Worm (Caenorhabditis elegans) whole organism, mixed stage, embryonic: ENCODE measurements around the gene F53A9.3.

ENCODE experiments used
- M03D4.4 ChIP-seq: sonication (generic microtip); optimal IDR thresholded peaks from 2 replicates; lab custom pipeline; 2017; ENCODE audit warnings: mild to moderate bottlenecking, missing genetic modification characterization, missing compliant biosample characterization
- bed-3 ChIP-seq: fragments of 200-800 bp; sonication (Bioruptor generic); optimal IDR thresholded peaks from 3 replicates; lab custom pipeline; 2018; ENCODE audit warnings: mild to moderate bottlenecking, missing genetic modification characterization, moderate library complexity, missing compliant biosample characterization
- blmp-1 ChIP-seq: fragments of 150-350 bp; optimal IDR thresholded peaks from 2 replicates; lab custom pipeline; 2014; ENCODE audit warnings: missing biosample characterization, missing genetic modification characterization
- ceh-39 ChIP-seq: fragments of 150-350 bp; optimal IDR thresholded peaks from 2 replicates; lab custom pipeline; 2014; ENCODE audit warnings: missing biosample characterization, missing genetic modification characterization
- ceh-83 ChIP-seq: fragments of 200-800 bp; sonication (Bioruptor generic); optimal IDR thresholded peaks from 2 replicates; lab custom pipeline; 2018; ENCODE audit warnings: mild to moderate bottlenecking, missing genetic modification characterization, missing compliant biosample characterization
- ces-1 ChIP-seq: fragments of 150-350 bp; optimal IDR thresholded peaks from 2 replicates; lab custom pipeline; 2014; ENCODE audit warnings: missing biosample characterization, missing genetic modification reagents, missing genetic modification characterization
- cnd-1 ChIP-seq: fragments of 200-800 bp; sonication (Bioruptor generic); optimal IDR thresholded peaks from 2 replicates; lab custom pipeline; 2018; ENCODE audit warnings: mild to moderate bottlenecking, missing genetic modification characterization, missing compliant biosample characterization
- drap-1 ChIP-seq: fragments of 200-800 bp; sonication (Bioruptor generic); optimal IDR thresholded peaks from 3 replicates; lab custom pipeline; 2018; ENCODE audit warnings: mild to moderate bottlenecking, missing genetic modification characterization, missing compliant biosample characterization
- elt-1 ChIP-seq: sonication (generic microtip); optimal IDR thresholded peaks from 2 replicates; lab custom pipeline; 2017; ENCODE audit warnings: missing genetic modification characterization, mild to moderate bottlenecking, missing compliant biosample characterization, antibody characterized with exemption, moderate library complexity, borderline replicate concordance; ENCODE audit not compliant: insufficient read depth
- flh-1 ChIP-seq: fragments of 200-800 bp; sonication (Bioruptor generic); optimal IDR thresholded peaks from 2 replicates; lab custom pipeline; 2018; ENCODE audit warnings: mild to moderate bottlenecking, missing genetic modification characterization, moderate library complexity, missing compliant biosample characterization
- ham-2 ChIP-seq: fragments of 200-800 bp; sonication (Bioruptor generic); optimal IDR thresholded peaks from 2 replicates; lab custom pipeline; 2018; ENCODE audit warnings: mild to moderate bottlenecking, missing genetic modification characterization, missing compliant biosample characterization
- hlh-1 ChIP-seq: fragments of 150-350 bp; optimal IDR thresholded peaks from 2 replicates; lab custom pipeline; 2014; ENCODE audit warnings: missing biosample characterization, missing genetic modification reagents, missing genetic modification characterization
- lin-13 ChIP-seq: fragments of 150-350 bp; optimal IDR thresholded peaks from 2 replicates; lab custom pipeline; 2014; ENCODE audit warnings: missing biosample characterization, missing genetic modification characterization
- lin-32 ChIP-seq: fragments of 200-800 bp; sonication (Bioruptor generic); optimal IDR thresholded peaks from 2 replicates; lab custom pipeline; 2018; ENCODE audit warnings: mild to moderate bottlenecking, missing genetic modification characterization, missing compliant biosample characterization
- mep-1 ChIP-seq: fragments of 150-350 bp; optimal IDR thresholded peaks from 2 replicates; lab custom pipeline; 2017; ENCODE audit warnings: missing biosample characterization, missing genetic modification reagents, missing genetic modification characterization, inconsistent platforms
- mls-2 ChIP-seq: sonication (generic microtip); optimal IDR thresholded peaks from 2 replicates; lab custom pipeline; 2016; ENCODE audit warnings: mild to moderate bottlenecking, missing genetic modification characterization, moderate library complexity, missing compliant biosample characterization
- nhr-12 ChIP-seq: fragments of 150-350 bp; optimal IDR thresholded peaks from 2 replicates; lab custom pipeline; 2014; ENCODE audit warnings: missing biosample characterization, missing genetic modification characterization
- nhr-2 ChIP-seq: fragments of 150-350 bp; optimal IDR thresholded peaks from 2 replicates; lab custom pipeline; 2014; ENCODE audit warnings: missing biosample characterization, missing genetic modification characterization
- nhr-237 ChIP-seq: fragments of 150-350 bp; optimal IDR thresholded peaks from 2 replicates; lab custom pipeline; 2014; ENCODE audit warnings: missing biosample characterization, missing genetic modification characterization
- nhr-28 ChIP-seq: fragments of 150-350 bp; optimal IDR thresholded peaks from 2 replicates; lab custom pipeline; 2014; ENCODE audit warnings: missing biosample characterization, missing genetic modification characterization
- pha-4 ChIP-seq: fragments of 150-350 bp; optimal IDR thresholded peaks from 2 replicates; lab custom pipeline; 2018; ENCODE audit warnings: missing biosample characterization, missing genetic modification reagents, missing genetic modification characterization
- sem-2 ChIP-seq: fragments of 200-800 bp; sonication (Bioruptor generic); optimal IDR thresholded peaks from 2 replicates; lab custom pipeline; 2018; ENCODE audit warnings: mild to moderate bottlenecking, missing genetic modification characterization, missing compliant biosample characterization
- snpc-4 ChIP-seq: fragments of 150-350 bp; optimal IDR thresholded peaks from 2 replicates; lab custom pipeline; 2014; ENCODE audit warnings: missing biosample characterization, missing genetic modification characterization
- sptf-1 ChIP-seq: sonication (generic microtip); optimal IDR thresholded peaks from 2 replicates; lab custom pipeline; 2017; ENCODE audit warnings: mild to moderate bottlenecking, missing genetic modification characterization, moderate library complexity, missing compliant biosample characterization
- tbx-8 ChIP-seq: fragments of 200-800 bp; sonication (Bioruptor generic); optimal IDR thresholded peaks from 2 replicates; lab custom pipeline; 2018; ENCODE audit warnings: mild to moderate bottlenecking, missing genetic modification characterization, moderate library complexity, missing compliant biosample characterization
- unc-120 ChIP-seq: sonication (generic microtip); optimal IDR thresholded peaks from 2 replicates; lab custom pipeline; 2017; ENCODE audit warnings: missing genetic modification characterization, missing compliant biosample characterization; ENCODE audit not compliant: poor library complexity, severe bottlenecking
- unc-39 ChIP-seq: fragments of 150-350 bp; optimal IDR thresholded peaks from 2 replicates; lab custom pipeline; 2014; ENCODE audit warnings: missing biosample characterization, missing genetic modification characterization
- zip-8 ChIP-seq: fragments of 150-350 bp; optimal IDR thresholded peaks from 2 replicates; lab custom pipeline; 2014; ENCODE audit warnings: missing biosample characterization, missing genetic modification characterization
- ztf-11 ChIP-seq: fragments of 150-350 bp; optimal IDR thresholded peaks from 2 replicates; lab custom pipeline; 2014; ENCODE audit warnings: missing biosample characterization, missing genetic modification characterization

Gene F53A9.3

DNA sequence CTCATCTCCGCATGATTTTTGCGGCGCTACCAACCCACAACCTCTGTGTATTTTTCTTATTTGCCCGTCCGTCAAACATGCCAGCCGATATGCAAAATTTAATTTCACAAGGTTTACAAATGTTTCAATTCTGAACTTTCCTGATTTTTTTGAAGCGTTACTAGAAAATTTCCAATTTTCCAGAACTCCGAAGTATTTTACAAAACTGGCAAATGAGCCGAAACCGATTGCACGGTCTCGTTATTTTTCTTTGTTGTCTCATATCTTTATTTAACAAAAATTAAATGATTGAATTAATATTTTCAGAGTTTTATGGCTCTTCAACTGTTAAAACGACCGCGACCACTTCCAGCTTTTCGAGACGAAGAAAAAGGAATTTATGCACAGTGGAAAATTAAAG lies at the start of gene F53A9.3:
Gene F53A9.3, plus strand, starts transcription at position 301 of the 400 bp plus-strand sequence.
- TF ChIP-seq bed-3 (GFP tag; lab: Kevin White, UChicago), result no peak
- no peak for TF ChIP-seq ceh-39 (tag; lab: Kevin White, UChicago)
- no peak for TF ChIP-seq unc-120
- TF ChIP-seq zip-8, result no peak
- TF ChIP-seq flh-1 (GFP tag; lab: Kevin White, UChicago), result no peak
- TF ChIP-seq unc-39, result no peak
- TF ChIP-seq ces-1 (GFP tag; lab: Kevin White, UChicago), result no peak
- TF ChIP-seq lin-32 (GFP tag; lab: Kevin White, UChicago), result no peak
- no peak for TF ChIP-seq blmp-1 (tag; lab: Kevin White, UChicago)

- TF ChIP-seq tbx-8 (GFP tag; lab: Kevin White, UChicago) (no peak), ces-1 (GFP tag; lab: Kevin White, UChicago) (peak; percentile 77)
These were observed 48.6 kb upstream of the F53A9.3 start for ce11 chrX:8659521-8659920.

- TF ChIP-seq nhr-2 (tag; lab: Kevin White, UChicago) (peak; percentile 51), mep-1 (no peak)
These were observed 47.8 kb upstream of the F53A9.3 start, which contains the start of gene rig-1 for ce11 chrX:8660319-8660718. rig-1 (plus strand) TSS chrX:8660619.

DNA sequence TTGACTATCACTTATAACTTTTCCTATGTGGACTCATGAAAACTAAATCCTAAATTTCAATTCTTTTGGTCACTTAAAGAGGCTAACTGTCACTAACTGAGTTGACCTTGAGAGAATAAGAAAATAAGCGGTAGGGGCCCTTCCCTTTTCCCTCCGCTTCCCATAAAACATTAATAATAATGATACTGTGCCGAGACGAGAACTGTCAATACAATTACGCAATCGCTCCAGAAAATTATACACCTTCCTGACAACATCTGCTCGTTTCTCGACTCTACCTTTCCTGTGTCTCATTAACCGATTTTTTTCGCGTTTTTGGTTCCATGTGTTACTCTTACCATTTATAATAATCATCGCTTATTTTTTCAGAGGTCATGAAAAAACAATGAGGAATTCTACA lies 47.2 kb upstream of the F53A9.3 start:
- no peak for TF ChIP-seq pha-4
- peak; percentile 78 for TF ChIP-seq nhr-2 (tag; lab: Kevin White, UChicago)
- no peak for TF ChIP-seq unc-39
- TF ChIP-seq ztf-11 (tag; lab: Kevin White, UChicago), result no peak
- no peak for TF ChIP-seq mep-1
- no peak for TF ChIP-seq nhr-237 (tag; lab: Kevin White, UChicago)
- TF ChIP-seq tbx-8 (GFP tag; lab: Kevin White, UChicago), result no peak
- peak; percentile 62 for TF ChIP-seq zip-8
- TF ChIP-seq nhr-28 (tag; lab: Kevin White, UChicago), result no peak
- no peak for TF ChIP-seq lin-32 (GFP tag; lab: Kevin White, UChicago)

DNA sequence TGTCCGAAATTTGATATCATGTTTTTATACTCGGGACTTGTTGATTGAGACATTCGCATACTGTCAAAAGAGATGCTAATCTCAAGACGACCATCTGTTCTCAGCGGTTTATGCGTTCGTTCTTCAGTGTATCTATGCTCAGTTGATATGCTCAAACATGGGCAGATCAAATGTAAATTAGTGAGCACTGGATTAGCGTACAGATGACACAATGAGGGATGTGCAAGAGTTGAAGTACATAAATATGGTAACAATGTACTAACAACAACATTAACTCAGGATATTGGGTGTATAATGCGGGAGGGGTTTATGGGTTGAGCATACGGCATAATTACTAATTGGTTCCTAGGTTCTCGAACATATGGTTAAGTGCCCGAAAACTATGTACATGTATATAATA lies 45.7 kb upstream of the F53A9.3 start:
- TF ChIP-seq lin-13 (tag; lab: Kevin White, UChicago) (no peak), unc-120 (no peak), nhr-28 (tag; lab: Kevin White, UChicago) (no peak), elt-1 (tag; lab: Kevin White, UChicago) (no peak), tbx-8 (GFP tag; lab: Kevin White, UChicago) (no peak), lin-32 (GFP tag; lab: Kevin White, UChicago) (peak; percentile 26), hlh-1 (tag; lab: Kevin White, UChicago) (no peak), flh-1 (GFP tag; lab: Kevin White, UChicago) (no peak), mls-2 (tag; lab: Kevin White, UChicago) (peak; percentile 9), cnd-1 (tag; lab: Kevin White, UChicago) (peak; percentile 54), sem-2 (GFP tag; lab: Kevin White, UChicago) (no peak), unc-39 (no peak), ceh-39 (tag; lab: Kevin White, UChicago) (no peak), ham-2 (GFP tag; lab: Kevin White, UChicago) (no peak), nhr-2 (tag; lab: Kevin White, UChicago) (peak; percentile 52), ceh-83 (GFP tag; lab: Kevin White, UChicago) (no peak), zip-8 (no peak), M03D4.4 (no peak), snpc-4 (tag; lab: Kevin White, UChicago) (no peak), ces-1 (GFP tag; lab: Kevin White, UChicago) (peak; percentile 66)

- TF ChIP-seq lin-13 (tag; lab: Kevin White, UChicago), result no peak
- no peak for TF ChIP-seq mep-1
- no peak for TF ChIP-seq ceh-83 (GFP tag; lab: Kevin White, UChicago)
- TF ChIP-seq unc-39, result no peak
- no peak for TF ChIP-seq drap-1 (GFP tag; lab: Kevin White, UChicago)
- no peak for TF ChIP-seq flh-1 (GFP tag; lab: Kevin White, UChicago)
- TF ChIP-seq nhr-2 (tag; lab: Kevin White, UChicago), result no peak
- TF ChIP-seq sptf-1, result no peak
- TF ChIP-seq sem-2 (GFP tag; lab: Kevin White, UChicago), result no peak
- no peak for TF ChIP-seq mls-2 (tag; lab: Kevin White, UChicago)
- no peak for TF ChIP-seq pha-4
- no peak for TF ChIP-seq ham-2 (GFP tag; lab: Kevin White, UChicago)
- no peak for TF ChIP-seq ces-1 (GFP tag; lab: Kevin White, UChicago)
- TF ChIP-seq M03D4.4, result no peak
- TF ChIP-seq nhr-12, result no peak
- TF ChIP-seq bed-3 (GFP tag; lab: Kevin White, UChicago), result no peak
- TF ChIP-seq nhr-28 (tag; lab: Kevin White, UChicago), result no peak
- TF ChIP-seq elt-1 (tag; lab: Kevin White, UChicago), result no peak
These were observed 35.4 kb upstream of the F53A9.3 start, which contains the start of the genes K09E2.2 and K09E2.3 for ce11 chrX:8672760-8673159. K09E2.2 (plus strand) TSS chrX:8673060. K09E2.3 (plus strand) TSS chrX:8673084.
